Fruit fly (Drosophila melanogaster) whole organism, pupa: ENCODE results near the gene mld.

Experiments used
- CG15710 ChIP-seq: fragments of 200-800 bp; sonication (Bioruptor generic); optimal IDR thresholded peaks from 2 replicates; lab custom pipeline; 2018; ENCODE audit warnings: missing biosample characterization, mild to moderate bottlenecking, missing genetic modification characterization, moderate library complexity
- CG17806 ChIP-seq: fragments of 200-800 bp; sonication (Bioruptor generic); optimal IDR thresholded peaks from 2 replicates; lab custom pipeline; 2018; ENCODE audit warnings: missing biosample characterization, mild to moderate bottlenecking, missing genetic modification characterization, moderate library complexity
- CG34367 ChIP-seq: fragments of 200-800 bp; sonication (Bioruptor generic); optimal IDR thresholded peaks from 2 replicates; lab custom pipeline; 2018; ENCODE audit warnings: missing biosample characterization, mild to moderate bottlenecking, missing genetic modification characterization
- CG8301 ChIP-seq: fragments of 200-800 bp; sonication (Bioruptor generic); optimal IDR thresholded peaks from 2 replicates; lab custom pipeline; 2018; ENCODE audit warnings: missing biosample characterization, mild to moderate bottlenecking, missing genetic modification characterization
- D1 ChIP-seq: fragments of 200-800 bp; sonication (Bioruptor generic); optimal IDR thresholded peaks from 2 replicates; lab custom pipeline; 2018; ENCODE audit warnings: missing biosample characterization, mild to moderate bottlenecking, missing genetic modification characterization, moderate library complexity
- Pif1A ChIP-seq: fragments of 200-800 bp; sonication (Bioruptor generic); optimal IDR thresholded peaks from 3 replicates; lab custom pipeline; 2016; ENCODE audit warnings: missing biosample characterization, missing genetic modification characterization
- Pif1B ChIP-seq: fragments of 200-800 bp; sonication (Bioruptor generic); optimal IDR thresholded peaks from 3 replicates; lab custom pipeline; 2016; ENCODE audit warnings: missing biosample characterization, missing genetic modification characterization

- TF ChIP-seq CG8301 (tag; lab: Kevin White, UChicago): no peak
- TF ChIP-seq Pif1B (GFP tag; lab: Kevin White, UChicago): no peak
- no peak for TF ChIP-seq D1 (tag; lab: Kevin White, UChicago)
- TF ChIP-seq CG17806 (tag; lab: Kevin White, UChicago): no peak
- TF ChIP-seq CG15710 (tag; lab: Kevin White, UChicago): no peak
- TF ChIP-seq Pif1A (GFP tag; lab: Kevin White, UChicago): no peak
- TF ChIP-seq CG34367 (tag; lab: Kevin White, UChicago): no peak
Measured at dm6 chr3R:24548832-24549231, 36.6 kb upstream of the mld start.
